Worm (Caenorhabditis elegans) whole organism, L3 larva: Measurements from ENCODE around the gene dec-7.

Source experiments
- R02D3.7 ChIP-seq: fragments of 150-350 bp; optimal IDR thresholded peaks from 2 replicates; lab custom pipeline; 2014; ENCODE audit warnings: missing biosample characterization, missing genetic modification characterization
- ama-1 ChIP-seq: fragments of 150-350 bp; optimal IDR thresholded peaks from 2 replicates; lab custom pipeline; 2018
- ceh-16 ChIP-seq: sonication (generic microtip); optimal IDR thresholded peaks from 2 replicates; lab custom pipeline; 2017; ENCODE audit warnings: missing biosample characterization, missing genetic modification characterization
- ceh-82 ChIP-seq: fragments of 150-350 bp; optimal IDR thresholded peaks from 2 replicates; lab custom pipeline; 2014; ENCODE audit warnings: missing biosample characterization, missing genetic modification characterization
- egl-27 ChIP-seq: sonication (generic microtip); optimal IDR thresholded peaks from 4 replicates; lab custom pipeline; 2017; ENCODE audit warnings: missing biosample characterization, missing genetic modification reagents, missing genetic modification characterization
- elt-1 ChIP-seq: fragments of 150-350 bp; optimal IDR thresholded peaks from 2 replicates; lab custom pipeline; 2014; ENCODE audit warnings: missing biosample characterization, missing genetic modification characterization
- elt-3 ChIP-seq, 3 experiments: fragments of 150-350 bp in 1 of 3; sonication (generic microtip) in 2 of 3; optimal IDR thresholded peaks; 2 replicates in 2 of 3; 4 replicates in 1 of 3; lab custom pipeline; 2014 to 2017; ENCODE audit warnings: missing biosample characterization in 3 of 3, missing genetic modification characterization in 3 of 3
- lin-15B ChIP-seq: fragments of 150-350 bp; optimal IDR thresholded peaks from 2 replicates; lab custom pipeline; 2014; ENCODE audit warnings: missing biosample characterization, missing genetic modification characterization
- nhr-12 ChIP-seq: fragments of 150-350 bp; optimal IDR thresholded peaks from 2 replicates; lab custom pipeline; 2014; ENCODE audit warnings: missing biosample characterization, missing genetic modification characterization
- pqm-1 ChIP-seq: fragments of 150-350 bp; optimal IDR thresholded peaks from 2 replicates; lab custom pipeline; 2017; ENCODE audit warnings: missing biosample characterization, missing genetic modification characterization, inconsistent platforms
- zag-1 ChIP-seq: fragments of 150-350 bp; optimal IDR thresholded peaks from 2 replicates; lab custom pipeline; 2014; ENCODE audit warnings: missing biosample characterization, missing genetic modification characterization
- ztf-11 ChIP-seq: fragments of 150-350 bp; optimal IDR thresholded peaks from 2 replicates; lab custom pipeline; 2014; ENCODE audit warnings: missing biosample characterization, missing genetic modification characterization

- TF ChIP-seq elt-1, result no peak
- TF ChIP-seq nhr-12, result no peak
- TF ChIP-seq R02D3.7 (tag; lab: Kevin White, UChicago), result no peak
- TF ChIP-seq ceh-82 (tag; lab: Kevin White, UChicago), result no peak
- TF ChIP-seq zag-1 (tag; lab: Kevin White, UChicago), result no peak
- TF ChIP-seq lin-15B (tag; lab: Kevin White, UChicago), result no peak
- no peak for TF ChIP-seq ama-1 (lab: Kevin White, UChicago)
- TF ChIP-seq pqm-1 (tag; lab: Kevin White, UChicago), result no peak
- no peak for TF ChIP-seq ztf-11
- TF ChIP-seq elt-3 (tag; optimal IDR thresholded peaks at IDR 0.05; lab: Kevin White, UChicago), result no peak
- no peak for TF ChIP-seq egl-27 (tag; lab: Kevin White, UChicago)
- no peak for TF ChIP-seq ceh-16 (tag; lab: Kevin White, UChicago)
Observed at ce11 chrIII:9885609-9886008, 46.6 kb upstream of the dec-7 start.
